Worm (Caenorhabditis elegans) whole organism, mixed stage, embryonic: ENCODE measurements around the gene nstp-2.

ENCODE experiments used
- blmp-1 ChIP-seq: fragments of 150-350 bp; optimal IDR thresholded peaks from 2 replicates; lab custom pipeline; 2014; ENCODE audit warnings: missing biosample characterization, missing genetic modification characterization
- ces-1 ChIP-seq: fragments of 150-350 bp; optimal IDR thresholded peaks from 2 replicates; lab custom pipeline; 2014; ENCODE audit warnings: missing biosample characterization, missing genetic modification reagents, missing genetic modification characterization
- drap-1 ChIP-seq: fragments of 200-800 bp; sonication (Bioruptor generic); optimal IDR thresholded peaks from 3 replicates; lab custom pipeline; 2018; ENCODE audit warnings: mild to moderate bottlenecking, missing genetic modification characterization, missing compliant biosample characterization
- flh-1 ChIP-seq: fragments of 200-800 bp; sonication (Bioruptor generic); optimal IDR thresholded peaks from 2 replicates; lab custom pipeline; 2018; ENCODE audit warnings: mild to moderate bottlenecking, missing genetic modification characterization, moderate library complexity, missing compliant biosample characterization
- ham-2 ChIP-seq: fragments of 200-800 bp; sonication (Bioruptor generic); optimal IDR thresholded peaks from 2 replicates; lab custom pipeline; 2018; ENCODE audit warnings: mild to moderate bottlenecking, missing genetic modification characterization, missing compliant biosample characterization
- lin-13 ChIP-seq: fragments of 150-350 bp; optimal IDR thresholded peaks from 2 replicates; lab custom pipeline; 2014; ENCODE audit warnings: missing biosample characterization, missing genetic modification characterization
- lsy-2 ChIP-seq: fragments of 150-350 bp; optimal IDR thresholded peaks from 2 replicates; lab custom pipeline; 2014; ENCODE audit warnings: missing biosample characterization, missing genetic modification characterization
- nhr-237 ChIP-seq: fragments of 150-350 bp; optimal IDR thresholded peaks from 2 replicates; lab custom pipeline; 2014; ENCODE audit warnings: missing biosample characterization, missing genetic modification characterization
- nhr-28 ChIP-seq: fragments of 150-350 bp; optimal IDR thresholded peaks from 2 replicates; lab custom pipeline; 2014; ENCODE audit warnings: missing biosample characterization, missing genetic modification characterization
- snpc-4 ChIP-seq: fragments of 150-350 bp; optimal IDR thresholded peaks from 2 replicates; lab custom pipeline; 2014; ENCODE audit warnings: missing biosample characterization, missing genetic modification characterization
- sptf-1 ChIP-seq: sonication (generic microtip); optimal IDR thresholded peaks from 2 replicates; lab custom pipeline; 2017; ENCODE audit warnings: mild to moderate bottlenecking, missing genetic modification characterization, moderate library complexity, missing compliant biosample characterization
- unc-62 ChIP-seq: fragments of 150-350 bp; optimal IDR thresholded peaks from 2 replicates; lab custom pipeline; 2014; ENCODE audit warnings: missing biosample characterization, missing genetic modification reagents, missing genetic modification characterization
- ztf-11 ChIP-seq: fragments of 150-350 bp; optimal IDR thresholded peaks from 2 replicates; lab custom pipeline; 2014; ENCODE audit warnings: missing biosample characterization, missing genetic modification characterization

- TF ChIP-seq nhr-237 (tag; lab: Kevin White, UChicago) (no peak), unc-62 (GFP tag; lab: Kevin White, UChicago) (no peak), drap-1 (no peak), lsy-2 (tag; lab: Kevin White, UChicago) (no peak), sptf-1 (no peak), nhr-28 (tag; lab: Kevin White, UChicago) (no peak), flh-1 (GFP tag; lab: Kevin White, UChicago) (no peak), snpc-4 (no peak), blmp-1 (tag; lab: Kevin White, UChicago) (no peak), ces-1 (no peak), ztf-11 (no peak), ham-2 (no peak), lin-13 (tag; lab: Kevin White, UChicago) (no peak)
Measured at ce11 chrIV:6639880-6640279, 33.9 kb upstream of the nstp-2 start, which contains the start of gene C01B10.6.
